Worm (Caenorhabditis elegans) whole organism, early embryonic: ENCODE measurements around the gene serp-1.2.

Source experiments
- ama-1 ChIP-seq: fragments of 150-350 bp; optimal IDR thresholded peaks from 2 replicates; lab custom pipeline; 2014
- hmg-4 ChIP-seq: fragments of 200-800 bp; sonication (Bioruptor generic); optimal IDR thresholded peaks from 2 replicates; lab custom pipeline; 2018; ENCODE audit warnings: mild to moderate bottlenecking, missing genetic modification characterization, missing compliant biosample characterization
- sea-1 ChIP-seq: fragments of 200-800 bp; sonication (Bioruptor generic); conservative IDR thresholded peaks from 2 replicates; pipeline ENCODE4 v1.3.6; 2022; ENCODE audit warnings: missing genetic modification characterization, missing compliant biosample characterization

DNA sequence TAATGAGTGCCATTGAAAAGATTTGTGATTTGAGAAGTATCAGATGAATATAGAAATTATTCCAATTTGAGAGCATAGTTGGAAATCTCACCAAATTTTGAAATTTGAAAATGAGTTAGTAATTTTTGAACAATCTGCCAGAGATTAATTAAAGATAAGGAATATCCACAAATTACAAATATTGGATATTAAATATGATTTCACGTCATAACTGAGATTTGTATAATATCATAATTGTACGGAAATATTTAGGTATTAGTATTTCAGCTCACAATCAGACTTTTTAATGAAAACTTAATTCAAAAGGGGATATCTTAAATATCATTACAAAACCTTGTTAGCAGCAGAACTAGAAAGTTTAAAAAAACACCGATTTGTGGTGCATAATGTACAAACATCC is 34.4 kb downstream of the serp-1.2 start, which contains the start of gene K07H8.7:
- TF ChIP-seq hmg-4 (no peak), sea-1 (GFP tag; lab: Robert Waterston, UW) (no peak), ama-1 (lab: Kevin White, UChicago) (no peak)
